Fruit fly (Drosophila melanogaster) whole organism, embryonic: Measurements from ENCODE around the gene acj6.

ENCODE experiments used
- Bgb ChIP-seq: fragments of 200-800 bp; sonication (Bioruptor generic); IDR thresholded peaks from 2 replicates; pipeline ENCODE4 v1.3.6; 2022; ENCODE audit warnings: missing biosample characterization, missing genetic modification characterization; ENCODE audit not compliant: partially characterized antibody
- CG10565 ChIP-seq: fragments of 200-800 bp; sonication (Bioruptor generic); optimal IDR thresholded peaks from 3 replicates; lab custom pipeline; 2016; ENCODE audit warnings: missing biosample characterization, mild to moderate bottlenecking, missing genetic modification characterization
- CG11560 ChIP-seq: fragments of 200-800 bp; sonication (Bioruptor generic); IDR thresholded peaks from 3 replicates; pipeline ENCODE4 v1.3.6; 2022; ENCODE audit warnings: missing biosample characterization, missing genetic modification characterization
- CG15696 ChIP-seq: fragments of 200-800 bp; sonication (Bioruptor generic); optimal IDR thresholded peaks from 2 replicates; lab custom pipeline; 2019; ENCODE audit warnings: missing biosample characterization, mild to moderate bottlenecking, missing genetic modification characterization, moderate library complexity
- CG1602 ChIP-seq: fragments of 200-800 bp; sonication (Bioruptor generic); optimal IDR thresholded peaks from 3 replicates; lab custom pipeline; 2016; ENCODE audit warnings: missing biosample characterization, missing genetic modification characterization
- CG17361 ChIP-seq: fragments of 200-800 bp; sonication (Bioruptor generic); IDR thresholded peaks from 3 replicates; pipeline ENCODE4 v1.3.6; 2022; ENCODE audit warnings: missing biosample characterization, missing genetic modification characterization
- CG31441 ChIP-seq: fragments of 200-800 bp; sonication (Bioruptor generic); IDR thresholded peaks from 2 replicates; pipeline ENCODE4 v1.3.6; 2022; ENCODE audit warnings: missing biosample characterization, missing genetic modification characterization
- CG3163 ChIP-seq: fragments of 200-800 bp; sonication (Bioruptor generic); optimal IDR thresholded peaks from 3 replicates; lab custom pipeline; 2016; ENCODE audit warnings: missing biosample characterization, missing genetic modification characterization
- CG34224 ChIP-seq: fragments of 200-800 bp; sonication (Bioruptor generic); IDR thresholded peaks from 3 replicates; pipeline ENCODE4 v1.3.6; 2022; ENCODE audit warnings: missing biosample characterization, missing genetic modification characterization; ENCODE audit not compliant: partially characterized antibody
- CG3847 ChIP-seq: fragments of 200-800 bp; sonication (Bioruptor generic); IDR thresholded peaks from 2 replicates; pipeline ENCODE4 v1.3.6; 2022; ENCODE audit warnings: missing biosample characterization, missing genetic modification characterization
- CG4328 ChIP-seq: fragments of 200-800 bp; sonication (Bioruptor generic); optimal IDR thresholded peaks from 3 replicates; lab custom pipeline; 2017; ENCODE audit warnings: missing biosample characterization, missing genetic modification reagents, missing genetic modification characterization
- CG43689 ChIP-seq: fragments of 200-800 bp; sonication (Bioruptor generic); IDR thresholded peaks from 2 replicates; pipeline ENCODE4 v1.3.6; 2022; ENCODE audit warnings: missing biosample characterization, missing genetic modification characterization
- CG4424 ChIP-seq: fragments of 200-800 bp; sonication (Bioruptor generic); optimal IDR thresholded peaks from 3 replicates; lab custom pipeline; 2016; ENCODE audit warnings: missing biosample characterization, missing genetic modification characterization
- CG6854 ChIP-seq: fragments of 200-800 bp; sonication (Bioruptor generic); optimal IDR thresholded peaks from 3 replicates; lab custom pipeline; 2017; ENCODE audit warnings: missing biosample characterization, mild to moderate bottlenecking, missing genetic modification characterization
- CG7357 ChIP-seq: fragments of 200-800 bp; sonication (Bioruptor generic); IDR thresholded peaks from 3 replicates; pipeline ENCODE4 v1.3.6; 2022; ENCODE audit warnings: missing biosample characterization, missing genetic modification characterization
- CG8478 ChIP-seq: fragments of >200 bp; optimal IDR thresholded peaks from 2 replicates; lab custom pipeline; 2018
- D ChIP-seq, 2 experiments: fragments of 200-800 bp in 1 of 2; fragments of >200 bp in 1 of 2; sonication (Bioruptor generic) in 1 of 2; optimal IDR thresholded peaks; 2 replicates in 1 of 2; 3 replicates in 1 of 2; lab custom pipeline; 2017; ENCODE audit warnings: mild to moderate bottlenecking in 1 of 2, missing biosample characterization in 1 of 2, missing genetic modification characterization in 1 of 2, missing genetic modification reagents in 1 of 2
- D19A ChIP-seq: fragments of 200-800 bp; optimal IDR thresholded peaks from 3 replicates; lab custom pipeline; 2019; ENCODE audit warnings: missing biosample characterization, mild to moderate bottlenecking, missing genetic modification characterization, moderate library complexity
- Dad ChIP-seq: fragments of 200-800 bp; sonication (Bioruptor generic); optimal IDR thresholded peaks from 3 replicates; lab custom pipeline; 2016; ENCODE audit warnings: missing biosample characterization, missing genetic modification characterization
- Dbx ChIP-seq: fragments of 200-800 bp; sonication (Bioruptor generic); IDR thresholded peaks from 3 replicates; pipeline ENCODE4 v1.3.6; 2022; ENCODE audit warnings: missing biosample characterization, missing genetic modification characterization
- Dek ChIP-seq: fragments of 200-800 bp; sonication (Bioruptor generic); optimal IDR thresholded peaks from 3 replicates; lab custom pipeline; 2019; ENCODE audit warnings: missing biosample characterization, mild to moderate bottlenecking, missing genetic modification characterization, moderate library complexity
- Doc3 ChIP-seq: fragments of 200-800 bp; sonication (Bioruptor generic); IDR thresholded peaks from 3 replicates; pipeline ENCODE4 v1.3.6; 2022; ENCODE audit warnings: missing biosample characterization, missing genetic modification characterization; ENCODE audit not compliant: partially characterized antibody
- ERR ChIP-seq: fragments of 200-800 bp; sonication (Bioruptor generic); optimal IDR thresholded peaks from 2 replicates; lab custom pipeline; 2016; ENCODE audit warnings: missing biosample characterization, missing genetic modification characterization
- Fer1 ChIP-seq: fragments of 200-800 bp; sonication (Bioruptor generic); optimal IDR thresholded peaks from 2 replicates; lab custom pipeline; 2017; ENCODE audit warnings: missing biosample characterization, mild to moderate bottlenecking, missing genetic modification characterization
- HmgD ChIP-seq: fragments of 200-800 bp; sonication (Bioruptor generic); optimal IDR thresholded peaks from 3 replicates; lab custom pipeline; 2016; ENCODE audit warnings: missing biosample characterization, missing genetic modification characterization
- Hsf ChIP-seq: fragments of 200-800 bp; sonication (Bioruptor generic); optimal IDR thresholded peaks from 3 replicates; lab custom pipeline; 2016; ENCODE audit warnings: missing biosample characterization, missing genetic modification characterization
- Nf-YA ChIP-seq: fragments of 200-800 bp; sonication (Bioruptor generic); IDR thresholded peaks from 2 replicates; pipeline ENCODE4 v1.3.6; 2022; ENCODE audit warnings: missing biosample characterization, missing genetic modification characterization
- Poxn ChIP-seq: fragments of 200-800 bp; sonication (Bioruptor generic); IDR thresholded peaks from 2 replicates; pipeline ENCODE4 v1.3.6; 2022; ENCODE audit warnings: missing biosample characterization, missing genetic modification characterization
- Sin3A ChIP-seq: fragments of >200 bp; optimal IDR thresholded peaks from 2 replicates; lab custom pipeline; 2018
- abd-A ChIP-seq: fragments of 200-800 bp; sonication (Bioruptor generic); optimal IDR thresholded peaks from 3 replicates; lab custom pipeline; 2019; ENCODE audit warnings: missing biosample characterization, mild to moderate bottlenecking, missing genetic modification characterization, moderate library complexity
- ac ChIP-seq: fragments of 200-800 bp; sonication (Bioruptor generic); optimal IDR thresholded peaks from 3 replicates; lab custom pipeline; 2017; ENCODE audit warnings: missing biosample characterization, mild to moderate bottlenecking, missing genetic modification characterization
- ap ChIP-seq: fragments of 200-800 bp; sonication (Bioruptor generic); IDR thresholded peaks from 2 replicates; pipeline ENCODE4 v1.3.6; 2022; ENCODE audit warnings: missing biosample characterization, missing genetic modification characterization
- dan ChIP-seq: fragments of 200-800 bp; sonication (Bioruptor generic); IDR thresholded peaks from 2 replicates; pipeline ENCODE4 v1.3.6; 2022; ENCODE audit warnings: missing biosample characterization, missing genetic modification characterization
- dmrt99B ChIP-seq: fragments of 200-800 bp; sonication (Bioruptor generic); optimal IDR thresholded peaks from 2 replicates; lab custom pipeline; 2018; ENCODE audit warnings: missing biosample characterization, mild to moderate bottlenecking, missing genetic modification characterization, moderate library complexity
- en ChIP-seq: fragments of 200-800 bp; sonication (Bioruptor generic); optimal IDR thresholded peaks from 2 replicates; lab custom pipeline; 2016; ENCODE audit warnings: missing biosample characterization, missing genetic modification characterization
- ewg ChIP-seq: fragments of 200-800 bp; sonication (Bioruptor generic); optimal IDR thresholded peaks from 3 replicates; lab custom pipeline; 2017; ENCODE audit warnings: mild to moderate bottlenecking, missing biosample characterization, missing genetic modification reagents, missing genetic modification characterization
- fd96Cb ChIP-seq: fragments of 200-800 bp; sonication (Bioruptor generic); optimal IDR thresholded peaks from 2 replicates; lab custom pipeline; 2018; ENCODE audit warnings: missing biosample characterization, mild to moderate bottlenecking, missing genetic modification characterization, moderate library complexity
- gce ChIP-seq: fragments of 200-800 bp; sonication (Bioruptor generic); IDR thresholded peaks from 3 replicates; pipeline ENCODE4 v1.3.6; 2022; ENCODE audit warnings: missing biosample characterization, missing genetic modification characterization
- jing ChIP-seq: fragments of 200-800 bp; sonication (Bioruptor generic); optimal IDR thresholded peaks from 2 replicates; lab custom pipeline; 2018; ENCODE audit warnings: missing biosample characterization, mild to moderate bottlenecking, missing genetic modification characterization
- lmd ChIP-seq: fragments of 200-800 bp; sonication (Bioruptor generic); IDR thresholded peaks from 2 replicates; pipeline ENCODE4 v1.3.6; 2022; ENCODE audit warnings: missing biosample characterization, missing genetic modification characterization
- luna ChIP-seq: fragments of 200-800 bp; sonication (Bioruptor generic); optimal IDR thresholded peaks from 2 replicates; lab custom pipeline; 2016; ENCODE audit warnings: missing biosample characterization, missing genetic modification characterization
- odd ChIP-seq: fragments of 200-800 bp; sonication (Bioruptor generic); optimal IDR thresholded peaks from 2 replicates; lab custom pipeline; 2017; ENCODE audit warnings: missing biosample characterization, mild to moderate bottlenecking, missing genetic modification characterization
- pb ChIP-seq: fragments of 200-800 bp; sonication (Bioruptor generic); optimal IDR thresholded peaks from 3 replicates; lab custom pipeline; 2016; ENCODE audit warnings: missing biosample characterization, missing genetic modification characterization
- peb ChIP-seq: fragments of 200-800 bp; sonication (Bioruptor generic); IDR thresholded peaks from 2 replicates; pipeline ENCODE4 v1.3.6; 2022; ENCODE audit warnings: missing biosample characterization, missing genetic modification characterization
- slou ChIP-seq: fragments of 200-800 bp; sonication (Bioruptor generic); optimal IDR thresholded peaks from 3 replicates; lab custom pipeline; 2016; ENCODE audit warnings: missing biosample characterization, missing genetic modification characterization
- tin ChIP-seq: fragments of 200-800 bp; sonication (Bioruptor generic); optimal IDR thresholded peaks from 3 replicates; lab custom pipeline; 2016; ENCODE audit warnings: missing biosample characterization, missing genetic modification characterization
- vfl ChIP-seq: fragments of 200-800 bp; sonication (Bioruptor generic); optimal IDR thresholded peaks from 2 replicates; lab custom pipeline; 2016; ENCODE audit warnings: missing biosample characterization, missing genetic modification characterization
- vnd ChIP-seq: fragments of 200-800 bp; sonication (Bioruptor generic); IDR thresholded peaks from 3 replicates; pipeline ENCODE4 v1.3.6; 2022; ENCODE audit warnings: missing biosample characterization, missing genetic modification characterization; ENCODE audit not compliant: partially characterized antibody
- vvl ChIP-seq: fragments of 200-800 bp; sonication (Bioruptor generic); IDR thresholded peaks from 2 replicates; pipeline ENCODE4 v1.3.6; 2022; ENCODE audit warnings: missing biosample characterization, missing genetic modification characterization
- wor ChIP-seq: fragments of 200-800 bp; sonication (Bioruptor generic); IDR thresholded peaks from 2 replicates; pipeline ENCODE4 v1.3.6; 2022; ENCODE audit warnings: missing biosample characterization, missing genetic modification characterization

Gene acj6

DNA sequence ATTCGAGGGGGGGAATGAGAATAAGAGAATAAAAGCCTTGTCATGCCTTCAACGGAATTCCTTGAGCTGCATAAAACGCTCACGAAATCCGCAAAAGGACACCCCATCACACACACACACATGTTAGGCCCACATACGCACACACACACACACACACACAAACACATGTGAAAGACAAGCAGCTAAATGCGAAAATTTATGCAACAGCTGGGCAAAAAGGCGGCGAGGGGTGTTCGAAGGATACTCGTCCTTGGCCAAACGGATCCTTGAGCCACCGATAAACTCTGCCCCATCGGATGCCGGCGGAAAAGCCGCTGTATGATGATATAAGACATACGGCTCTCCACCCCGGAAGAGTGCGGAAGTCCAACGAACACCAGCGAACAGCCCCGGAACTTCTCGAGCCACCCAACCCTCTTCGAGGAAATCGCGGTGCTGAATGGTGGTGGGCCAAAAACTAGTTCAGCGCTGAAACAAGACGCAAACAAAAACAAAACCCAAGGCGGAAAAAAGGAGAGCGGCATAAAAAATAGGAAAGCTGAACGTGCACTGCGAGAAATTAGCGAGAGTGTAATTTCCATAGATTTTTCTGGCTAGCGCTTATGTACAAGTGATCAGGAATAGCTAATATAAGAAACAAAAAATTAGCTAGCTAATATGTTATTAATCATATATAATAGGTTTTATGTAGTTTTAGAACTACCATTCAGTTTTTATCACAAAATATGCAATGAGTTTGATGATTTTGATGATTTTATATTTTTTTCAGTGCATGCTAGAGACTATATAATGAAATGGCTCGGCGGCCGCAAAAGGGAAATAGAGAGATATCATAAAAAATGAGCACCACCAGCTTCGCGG lies 4.9 kb upstream of the acj6 start (continued):
- TF ChIP-seq pb (GFP tag; lab: Kevin White, UChicago) = no peak
- peak; percentile 78 for TF ChIP-seq dmrt99B
- peak; percentile 69 for TF ChIP-seq CG17361
- TF ChIP-seq D (optimal IDR thresholded peaks at IDR 0.05; lab: Kevin White, UChicago) = no peak
- peak; percentile 45 for TF ChIP-seq D (GFP tag; optimal IDR thresholded peaks at IDR 0.05; lab: Kevin White, UChicago)
- no peak for TF ChIP-seq CG7357 (GFP tag; lab: Robert Waterston, UW)
- no peak for TF ChIP-seq vnd (GFP tag; lab: Robert Waterston, UW)
- TF ChIP-seq odd (GFP tag; lab: Kevin White, UChicago) = peak; percentile 19
- no peak for TF ChIP-seq peb (GFP tag; lab: Robert Waterston, UW)
- TF ChIP-seq Hsf (GFP tag; lab: Kevin White, UChicago) = peak; percentile 31
- no peak for TF ChIP-seq dan (GFP tag; lab: Robert Waterston, UW)
- no peak for TF ChIP-seq jing (GFP tag; lab: Kevin White, UChicago)
- no peak for TF ChIP-seq ERR (GFP tag; lab: Kevin White, UChicago)
- peak; percentile 37 for TF ChIP-seq CG6854 (GFP tag; lab: Kevin White, UChicago)
- TF ChIP-seq CG3847 (GFP tag; lab: Robert Waterston, UW) = no peak
- TF ChIP-seq gce (GFP tag; lab: Robert Waterston, UW) = no peak
- TF ChIP-seq CG1602 = peak; percentile 10
- no peak for TF ChIP-seq HmgD (GFP tag; lab: Kevin White, UChicago)
- no peak for TF ChIP-seq CG34224 (GFP tag; lab: Robert Waterston, UW)
- TF ChIP-seq CG4328 (GFP tag; lab: Kevin White, UChicago) = peak; percentile 20
- no peak for TF ChIP-seq CG10565 (GFP tag; lab: Kevin White, UChicago)
- TF ChIP-seq Doc3 (GFP tag; lab: Robert Waterston, UW) = no peak
- TF ChIP-seq wor (GFP tag; lab: Robert Waterston, UW) = no peak
- peak; percentile 68 for TF ChIP-seq Fer1
- TF ChIP-seq CG11560 (tag; lab: Robert Waterston, UW) = no peak
- TF ChIP-seq CG4424 (GFP tag; lab: Kevin White, UChicago) = peak; percentile 58
- TF ChIP-seq Dek (tag; lab: Kevin White, UChicago) = peak; percentile 24
- TF ChIP-seq Bgb (GFP tag; lab: Robert Waterston, UW) = no peak
- TF ChIP-seq luna (GFP tag; lab: Kevin White, UChicago) = no peak
- peak; percentile 18 for TF ChIP-seq abd-A
- TF ChIP-seq slou = peak; percentile 15
- 0 out of 3 replicates have a peak, but pooled peaks have one; percentile 37 for TF ChIP-seq Dbx (GFP tag; lab: Robert Waterston, UW)
- peak; percentile 22 for TF ChIP-seq tin
- peak; percentile 47; the same call in 1 of the 2 replicates for TF ChIP-seq vvl
- peak; percentile 13 for TF ChIP-seq ewg (GFP tag; lab: Kevin White, UChicago)
- TF ChIP-seq Poxn = no peak
- peak; percentile 70 for TF ChIP-seq CG31441
- no peak for TF ChIP-seq lmd
- TF ChIP-seq Sin3A (lab: Kevin White, UChicago) = no peak
- TF ChIP-seq CG43689 (GFP tag; lab: Robert Waterston, UW) = no peak
- TF ChIP-seq en (GFP tag; lab: Kevin White, UChicago) = no peak
- TF ChIP-seq D19A (tag; lab: Kevin White, UChicago) = peak; percentile 55
- TF ChIP-seq ap (GFP tag; lab: Robert Waterston, UW) = no peak
- TF ChIP-seq vfl (GFP tag; lab: Kevin White, UChicago) = no peak
- no peak for TF ChIP-seq CG8478 (lab: Kevin White, UChicago)
- no peak for TF ChIP-seq CG3163 (GFP tag; lab: Kevin White, UChicago)
- TF ChIP-seq ac = no peak
- TF ChIP-seq CG15696 (tag; lab: Kevin White, UChicago) = no peak
- TF ChIP-seq Dad (GFP tag; lab: Kevin White, UChicago) = no peak
- peak; percentile 57 for TF ChIP-seq fd96Cb (tag; lab: Kevin White, UChicago)
- peak; percentile 21; the same call in 1 of the 2 replicates for TF ChIP-seq Nf-YA (GFP tag; lab: Robert Waterston, UW)
